Worm (Caenorhabditis elegans): Measurements from ENCODE around the gene K01A6.8.

DNA sequence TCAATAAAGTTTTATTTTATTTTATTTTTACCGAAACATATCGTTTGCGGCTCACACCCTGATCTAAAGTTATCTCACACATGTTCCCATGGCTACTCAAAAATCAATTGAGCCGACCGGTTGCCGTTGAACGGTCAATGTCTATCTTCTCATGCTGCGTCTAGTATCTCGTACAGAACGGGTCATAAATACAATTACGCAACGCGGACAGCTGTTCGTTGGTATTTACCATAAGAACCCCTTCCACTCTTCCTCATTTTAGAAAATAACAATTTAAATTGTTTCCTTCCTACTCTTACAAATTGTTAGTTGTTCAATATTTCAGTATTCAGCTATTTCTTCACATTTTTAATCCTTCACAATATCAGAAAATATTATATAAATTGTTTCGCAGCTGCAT is 6.6 kb upstream of the K01A6.8 start:
- TF ChIP-seq him-1 (tag; optimal IDR thresholded peaks at IDR 0.05) (no peak), dao-5 (tag; optimal IDR thresholded peaks at IDR 0.05) (no peak), W03F9.2 (tag; optimal IDR thresholded peaks at IDR 0.05) (no peak)

Measured in whole organism, L4/young adult.